Worm (Caenorhabditis elegans) whole organism, L4 larva: Measurements from ENCODE around the gene ncs-1.

Source experiments
- F44E2.7 ChIP-seq: fragments of 200-800 bp; sonication (Bioruptor generic); IDR thresholded peaks from 2 replicates; pipeline ENCODE4 v2.1.2; 2022; ENCODE audit warnings: missing genetic modification characterization, missing compliant biosample characterization
- F49E8.2 ChIP-seq: sonication (generic microtip); optimal IDR thresholded peaks from 2 replicates; lab custom pipeline; 2016; ENCODE audit warnings: missing compliant biosample characterization, mild to moderate bottlenecking, missing genetic modification characterization, borderline replicate concordance
- T26A8.4 ChIP-seq: fragments of 200-800 bp; sonication (Bioruptor generic); IDR thresholded peaks from 2 replicates; pipeline ENCODE4 v1.3.6; 2022; ENCODE audit warnings: missing genetic modification characterization, missing compliant biosample characterization
- Y5F2A.4 ChIP-seq: fragments of 200-800 bp; sonication (Bioruptor generic); optimal IDR thresholded peaks from 2 replicates; lab custom pipeline; 2018; ENCODE audit warnings: mild to moderate bottlenecking, missing genetic modification characterization, missing compliant biosample characterization
- ZK337.2 ChIP-seq: fragments of 200-800 bp; sonication (Bioruptor generic); IDR thresholded peaks from 2 replicates; pipeline ENCODE4 v1.3.6; 2022; ENCODE audit warnings: missing genetic modification reagents, missing genetic modification characterization, missing compliant biosample characterization
- ZK546.5 ChIP-seq, 2 experiments: sonication (generic microtip); optimal IDR thresholded peaks; 2 replicates each; lab custom pipeline; 2017; ENCODE audit warnings: missing biosample characterization in 2 of 2, missing genetic modification characterization in 2 of 2
- aha-1 ChIP-seq: fragments of 150-350 bp; peaks from one replicate; lab custom pipeline; 2014; ENCODE audit warnings: missing biosample characterization, missing genetic modification characterization
- ceh-20 ChIP-seq: fragments of 200-800 bp; sonication (Bioruptor generic); IDR thresholded peaks from 2 replicates; pipeline ENCODE4 v1.3.6; 2022; ENCODE audit warnings: missing genetic modification reagents, missing genetic modification characterization, missing compliant biosample characterization
- ctbp-1 ChIP-seq: fragments of 200-800 bp; sonication (Bioruptor generic); IDR thresholded peaks from 2 replicates; pipeline ENCODE4 v1.3.6; 2022; ENCODE audit warnings: missing genetic modification reagents, missing genetic modification characterization, missing compliant biosample characterization
- daf-16 ChIP-seq, 3 experiments: sonication (generic microtip); optimal IDR thresholded peaks; 2 replicates each; lab custom pipeline; 2016 to 2017; ENCODE audit warnings: missing genetic modification characterization in 3 of 3, missing genetic modification reagents in 3 of 3, mild to moderate bottlenecking in 2 of 3, missing compliant biosample characterization in 2 of 3, missing biosample characterization in 1 of 3, moderate library complexity in 1 of 3
- daf-19 ChIP-seq: fragments of 200-800 bp; sonication (Bioruptor generic); conservative IDR thresholded peaks from 2 replicates; pipeline ENCODE4 v1.3.6; 2022; ENCODE audit warnings: missing genetic modification characterization, missing compliant biosample characterization
- dmd-6 ChIP-seq: fragments of 200-800 bp; sonication (Bioruptor generic); IDR thresholded peaks from 2 replicates; pipeline ENCODE4 v1.3.6; 2022; ENCODE audit warnings: missing genetic modification reagents, missing genetic modification characterization, missing compliant biosample characterization
- dmd-9 ChIP-seq: fragments of 200-800 bp; sonication (Bioruptor generic); IDR thresholded peaks from 2 replicates; pipeline ENCODE4 v1.3.6; 2022; ENCODE audit warnings: missing genetic modification reagents, missing genetic modification characterization, missing compliant biosample characterization
- dve-1 ChIP-seq: sonication (generic microtip); optimal IDR thresholded peaks from 2 replicates; lab custom pipeline; 2017; ENCODE audit warnings: antibody characterized with exemption, mild to moderate bottlenecking, missing genetic modification characterization, missing compliant biosample characterization; ENCODE audit not compliant: insufficient read depth
- fkh-10 ChIP-seq: fragments of 150-350 bp; optimal IDR thresholded peaks from 2 replicates; lab custom pipeline; 2014; ENCODE audit warnings: missing biosample characterization, missing genetic modification reagents, missing genetic modification characterization
- hif-1 ChIP-seq, 2 experiments: sonication (generic microtip); optimal IDR thresholded peaks; 2 replicates each; lab custom pipeline; 2016 to 2017; ENCODE audit warnings: missing compliant biosample characterization in 2 of 2, missing genetic modification characterization in 2 of 2, missing genetic modification reagents in 2 of 2, missing genotype in 2 of 2, mild to moderate bottlenecking in 1 of 2
- hlh-11 ChIP-seq: fragments of 200-800 bp; sonication (Bioruptor generic); optimal IDR thresholded peaks from 2 replicates; lab custom pipeline; 2018; ENCODE audit warnings: mild to moderate bottlenecking, missing genetic modification characterization, missing compliant biosample characterization
- hlh-30 ChIP-seq: sonication (generic microtip); optimal IDR thresholded peaks from 2 replicates; lab custom pipeline; 2017; ENCODE audit warnings: antibody characterized with exemption, mild to moderate bottlenecking, missing genetic modification characterization, missing compliant biosample characterization; ENCODE audit not compliant: insufficient read depth
- hmg-1.1 ChIP-seq: fragments of 200-800 bp; sonication (Bioruptor generic); IDR thresholded peaks from 2 replicates; pipeline ENCODE4 v1.3.6; 2022; ENCODE audit warnings: missing genetic modification reagents, missing genetic modification characterization, missing compliant biosample characterization
- lin-13 ChIP-seq: fragments of 150-350 bp; optimal IDR thresholded peaks from 2 replicates; lab custom pipeline; 2014; ENCODE audit warnings: missing biosample characterization, missing genetic modification reagents, missing genetic modification characterization
- lin-15B ChIP-seq: fragments of 150-350 bp; sonication (generic microtip); optimal IDR thresholded peaks from 3 replicates; lab custom pipeline; 2014; ENCODE audit warnings: missing biosample characterization, missing genetic modification characterization
- lsy-2 ChIP-seq, 2 experiments: fragments of 150-350 bp in 1 of 2; sonication (generic microtip) in 1 of 2; optimal IDR thresholded peaks; 2 replicates each; lab custom pipeline; 2014 to 2017; ENCODE audit warnings: missing biosample characterization in 2 of 2, missing genetic modification characterization in 2 of 2
- mep-1 ChIP-seq: fragments of 150-350 bp; sonication (generic microtip); optimal IDR thresholded peaks from 3 replicates; lab custom pipeline; 2014; ENCODE audit warnings: missing biosample characterization, missing genetic modification characterization
- mes-2 ChIP-seq: sonication (generic microtip); optimal IDR thresholded peaks from 2 replicates; lab custom pipeline; 2016; ENCODE audit warnings: missing genotype, mild to moderate bottlenecking, missing genetic modification characterization, missing compliant biosample characterization; ENCODE audit not compliant: poor library complexity, severe bottlenecking
- nhr-28 ChIP-seq: fragments of 150-350 bp; optimal IDR thresholded peaks from 2 replicates; lab custom pipeline; 2014; ENCODE audit warnings: missing biosample characterization, missing genetic modification characterization
- nhr-42 ChIP-seq: fragments of 200-800 bp; sonication (Bioruptor generic); IDR thresholded peaks from 2 replicates; pipeline ENCODE4 v1.3.6; 2022; ENCODE audit warnings: missing genetic modification characterization, missing compliant biosample characterization
- nhr-48 ChIP-seq: sonication (generic microtip); optimal IDR thresholded peaks from 2 replicates; lab custom pipeline; 2016; ENCODE audit warnings: mild to moderate bottlenecking, missing genetic modification characterization, missing compliant biosample characterization
- nhr-76 ChIP-seq: fragments of 150-350 bp; optimal IDR thresholded peaks from 2 replicates; lab custom pipeline; 2014; ENCODE audit warnings: missing biosample characterization, missing genetic modification characterization
- nhr-77 ChIP-seq: fragments of 150-350 bp; optimal IDR thresholded peaks from 2 replicates; lab custom pipeline; 2014; ENCODE audit warnings: missing biosample characterization, missing genetic modification characterization
- php-3 ChIP-seq: fragments of 200-800 bp; sonication (Bioruptor generic); IDR thresholded peaks from 2 replicates; pipeline ENCODE4 v1.3.6; 2022; ENCODE audit warnings: missing genetic modification reagents, missing genetic modification characterization, missing compliant biosample characterization
- pqm-1 ChIP-seq: sonication (generic microtip); optimal IDR thresholded peaks from 2 replicates; lab custom pipeline; 2017; ENCODE audit warnings: missing biosample characterization, missing genetic modification characterization
- snpc-4 ChIP-seq: fragments of 150-350 bp; optimal IDR thresholded peaks from 2 replicates; lab custom pipeline; 2014; ENCODE audit warnings: missing biosample characterization, missing genetic modification characterization
- tra-1 ChIP-seq: fragments of 200-800 bp; sonication (Bioruptor generic); IDR thresholded peaks from 2 replicates; pipeline ENCODE4 v1.3.6; 2022; ENCODE audit warnings: missing genetic modification reagents, missing genetic modification characterization, missing compliant biosample characterization
- unc-130 ChIP-seq: sonication (generic microtip); optimal IDR thresholded peaks from 2 replicates; lab custom pipeline; 2016; ENCODE audit warnings: missing genetic modification reagents, missing genetic modification characterization, missing compliant biosample characterization
- unc-62 ChIP-seq, 3 experiments: fragments of 150-350 bp in 1 of 3; sonication (generic microtip); optimal IDR thresholded peaks in 2 of 3; peaks in 1 of 3; 1 replicate in 1 of 3; 2 replicates in 2 of 3; lab custom pipeline; 2014 to 2017; ENCODE audit warnings: missing biosample characterization in 3 of 3, missing genetic modification characterization in 3 of 3, missing genetic modification reagents in 3 of 3, missing genotype in 1 of 3
- vab-7 ChIP-seq: fragments of 200-800 bp; sonication (Bioruptor generic); IDR thresholded peaks from 2 replicates; pipeline ENCODE4 v1.3.6; 2022; ENCODE audit warnings: missing genetic modification reagents, missing genetic modification characterization, missing compliant biosample characterization
- zip-2 ChIP-seq: fragments of 150-350 bp; optimal IDR thresholded peaks from 2 replicates; lab custom pipeline; 2014; ENCODE audit warnings: missing biosample characterization, missing genetic modification characterization

Gene ncs-1

DNA sequence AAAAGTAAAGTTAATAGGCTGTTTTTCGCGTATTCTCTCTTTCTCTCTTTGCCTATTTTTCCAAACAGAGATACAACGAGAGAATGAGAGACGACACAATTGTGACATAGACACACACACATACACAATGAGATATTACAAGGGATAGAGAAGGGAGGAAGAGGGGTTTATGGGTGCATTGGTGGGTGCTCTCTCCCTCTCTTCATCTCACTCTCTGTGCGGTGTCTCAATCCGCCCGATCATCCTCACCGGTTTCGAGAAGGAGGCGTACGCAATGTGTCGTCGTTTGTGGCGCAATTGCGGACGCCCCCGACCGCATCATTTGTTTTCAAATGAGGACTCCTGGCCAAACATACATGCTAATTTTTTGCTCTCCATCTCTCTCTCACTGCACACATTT is 13.6 kb downstream of the ncs-1 start (continued):
- TF ChIP-seq unc-130 (no peak), vab-7 (peak; percentile 72), dve-1 (peak; percentile 89), ctbp-1 (GFP tag; lab: Robert Waterston, UW) (peak; percentile 93)
- TF ChIP-seq, all 104 proteins: peak for 51

DNA sequence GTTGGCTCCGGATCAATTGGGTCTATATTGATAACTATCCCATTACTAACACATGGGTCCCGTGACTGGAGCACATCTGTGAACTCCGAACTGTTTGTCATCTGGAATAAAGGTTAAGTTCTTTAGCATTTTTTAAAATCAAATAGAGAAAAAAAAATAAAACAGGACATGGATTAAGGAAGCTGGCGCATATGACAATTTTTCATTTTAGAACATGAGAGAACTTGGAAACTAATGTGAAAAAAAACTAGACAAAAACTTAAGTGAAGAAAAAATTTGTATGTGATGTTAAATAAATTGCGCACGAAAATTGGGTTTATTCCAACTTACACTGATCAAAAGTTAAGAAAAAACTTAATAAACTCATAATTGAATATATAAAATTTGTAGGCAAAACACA is 14.3 kb downstream of the ncs-1 start, which contains the start of gene sms-2:
sms-2 (minus strand) TSS at position 101 of the 400 bp plus-strand sequence.
- TF ChIP-seq F44E2.7 (GFP tag; lab: Robert Waterston, UW): no peak
- no peak for TF ChIP-seq mep-1
- no peak for TF ChIP-seq snpc-4 (tag; lab: Kevin White, UChicago)
- TF ChIP-seq ceh-20 (GFP tag; lab: Robert Waterston, UW): no peak
- no peak for TF ChIP-seq dmd-9
- TF ChIP-seq lin-13 (GFP tag; lab: Kevin White, UChicago): no peak
- no peak for TF ChIP-seq ZK546.5 (tag; optimal IDR thresholded peaks at IDR 0.05; lab: Kevin White, UChicago)
- TF ChIP-seq pqm-1 (tag; lab: Kevin White, UChicago): no peak
- TF ChIP-seq zip-2: no peak
- no peak for TF ChIP-seq nhr-76 (tag; lab: Kevin White, UChicago)
- TF ChIP-seq hif-1 (tag; optimal IDR thresholded peaks at IDR 0.05; lab: Kevin White, UChicago): no peak
- TF ChIP-seq, all 104 proteins: peak for 0

ce11 chrX:947885-948284 is 15.2 kb downstream of the ncs-1 start:
- peak; percentile 3 for TF ChIP-seq aha-1
- TF ChIP-seq nhr-48 (tag; lab: Kevin White, UChicago): no peak
- no peak for TF ChIP-seq lsy-2 (tag; optimal IDR thresholded peaks at IDR 0.05; lab: Kevin White, UChicago)
- TF ChIP-seq unc-62 (GFP tag; optimal IDR thresholded peaks at IDR 0.05 in 1 of 2; lab: Kevin White, UChicago): peak in 1 of 2 experiments; percentile 62
- TF ChIP-seq unc-62 (tag; optimal IDR thresholded peaks at IDR 0.05; lab: Kevin White, UChicago): no peak
- no peak for TF ChIP-seq Y5F2A.4 (GFP tag; lab: Kevin White, UChicago)

ce11 chrX:945669-946068 is 17.4 kb downstream of the ncs-1 start:
- TF ChIP-seq dve-1 (peak; percentile 77), daf-16 (GFP tag; optimal IDR thresholded peaks at IDR 0.05; lab: Kevin White, UChicago) (no peak), daf-16 (tag; optimal IDR thresholded peaks at IDR 0.05; lab: Kevin White, UChicago) (peak; percentile 75), hmg-1.1 (no peak), pqm-1 (tag; lab: Kevin White, UChicago) (peak; percentile 43), hif-1 (tag; optimal IDR thresholded peaks at IDR 0.05; lab: Kevin White, UChicago) (peak in 1 of 2 experiments; percentile 22), dmd-6 (GFP tag; lab: Robert Waterston, UW) (peak; percentile 76), hlh-11 (tag; lab: Kevin White, UChicago) (peak; percentile 76), ceh-20 (GFP tag; lab: Robert Waterston, UW) (0 out of 2 replicates have a peak, but pooled peaks have one; percentile 32), F49E8.2 (tag; lab: Kevin White, UChicago) (no peak), mep-1 (peak; percentile 22), daf-19 (GFP tag; lab: Robert Waterston, UW) (no peak), nhr-77 (peak; percentile 3), mes-2 (tag; lab: Kevin White, UChicago) (peak; percentile 15), hlh-30 (tag; lab: Kevin White, UChicago) (peak; percentile 79), T26A8.4 (GFP tag; lab: Robert Waterston, UW) (0 out of 2 replicates have a peak, but pooled peaks have one; percentile 44), nhr-42 (0 out of 2 replicates have a peak, but pooled peaks have one; percentile 29), fkh-10 (GFP tag; lab: Kevin White, UChicago) (no peak), tra-1 (GFP tag; lab: Robert Waterston, UW) (peak; percentile 61), php-3 (peak; percentile 49; the same call in 1 of the 2 replicates), ZK337.2 (no peak), nhr-28 (tag; lab: Kevin White, UChicago) (peak; percentile 9), lin-15B (no peak)
